Worm (Caenorhabditis elegans) whole organism, L2 larva: ENCODE results near the gene F19B10.2.

Experiments used
- C34F6.9 ChIP-seq: fragments of 150-350 bp; optimal IDR thresholded peaks from 2 replicates; lab custom pipeline; 2014; ENCODE audit warnings: missing biosample characterization, missing genetic modification characterization
- F13H6.1 ChIP-seq: sonication (generic microtip); optimal IDR thresholded peaks from 2 replicates; lab custom pipeline; 2016; ENCODE audit warnings: missing genetic modification characterization, missing compliant biosample characterization
- R02D3.7 ChIP-seq: fragments of 150-350 bp; optimal IDR thresholded peaks from 2 replicates; lab custom pipeline; 2014; ENCODE audit warnings: missing biosample characterization, missing genetic modification characterization
- Y55F3AM.14 ChIP-seq: fragments of 200-800 bp; sonication (Bioruptor generic); optimal IDR thresholded peaks from 2 replicates; lab custom pipeline; 2018; ENCODE audit warnings: mild to moderate bottlenecking, missing genetic modification characterization, missing compliant biosample characterization
- ZK546.5 ChIP-seq: sonication (generic microtip); optimal IDR thresholded peaks from 2 replicates; lab custom pipeline; 2017; ENCODE audit warnings: missing biosample characterization, missing genetic modification characterization
- alr-1 ChIP-seq: fragments of 150-350 bp; optimal IDR thresholded peaks from 2 replicates; lab custom pipeline; 2014; ENCODE audit warnings: missing biosample characterization, missing genetic modification characterization
- aly-2 ChIP-seq: fragments of 150-350 bp; optimal IDR thresholded peaks from 2 replicates; lab custom pipeline; 2014; ENCODE audit warnings: missing biosample characterization, missing genetic modification characterization
- ama-1 ChIP-seq: fragments of 150-350 bp; optimal IDR thresholded peaks from 2 replicates; lab custom pipeline; 2018; ENCODE audit warnings: inconsistent platforms
- ceh-82 ChIP-seq: fragments of 150-350 bp; optimal IDR thresholded peaks from 2 replicates; lab custom pipeline; 2014; ENCODE audit warnings: missing biosample characterization, missing genetic modification characterization
- crh-2 ChIP-seq: sonication (generic microtip); optimal IDR thresholded peaks from 2 replicates; lab custom pipeline; 2017; ENCODE audit warnings: missing biosample characterization, missing genetic modification characterization
- dmd-4 ChIP-seq: sonication (generic microtip); optimal IDR thresholded peaks from 2 replicates; lab custom pipeline; 2017; ENCODE audit warnings: missing biosample characterization, missing genetic modification characterization
- egl-27 ChIP-seq: sonication (generic microtip); optimal IDR thresholded peaks from 3 replicates; lab custom pipeline; 2017; ENCODE audit warnings: missing biosample characterization, missing genetic modification reagents, missing genetic modification characterization
- fos-1 ChIP-seq: fragments of 150-350 bp; optimal IDR thresholded peaks from 2 replicates; lab custom pipeline; 2014; ENCODE audit warnings: missing biosample characterization, missing genetic modification characterization
- gmeb-1 ChIP-seq: fragments of 150-350 bp; optimal IDR thresholded peaks from 2 replicates; lab custom pipeline; 2014; ENCODE audit warnings: missing biosample characterization, missing genetic modification characterization
- lin-11 ChIP-seq: fragments of 150-350 bp; sonication (generic microtip); optimal IDR thresholded peaks from 2 replicates; lab custom pipeline; 2014; ENCODE audit warnings: missing biosample characterization, missing genetic modification characterization, inconsistent platforms, mixed read lengths
- lin-39 ChIP-seq: fragments of 150-350 bp; optimal IDR thresholded peaks from 2 replicates; lab custom pipeline; 2014; ENCODE audit warnings: missing biosample characterization, missing genetic modification reagents, missing genetic modification characterization
- mbf-1 ChIP-seq: sonication (generic microtip); optimal IDR thresholded peaks from 2 replicates; lab custom pipeline; 2017; ENCODE audit warnings: missing biosample characterization, missing genetic modification characterization
- nhr-10 ChIP-seq: sonication (generic microtip); optimal IDR thresholded peaks from 2 replicates; lab custom pipeline; 2017; ENCODE audit warnings: missing biosample characterization, missing genetic modification characterization
- nhr-12 ChIP-seq: fragments of 150-350 bp; optimal IDR thresholded peaks from 2 replicates; lab custom pipeline; 2014; ENCODE audit warnings: missing biosample characterization, missing genetic modification characterization
- nhr-21 ChIP-seq: fragments of 150-350 bp; optimal IDR thresholded peaks from 2 replicates; lab custom pipeline; 2014; ENCODE audit warnings: missing biosample characterization, missing genetic modification characterization
- nhr-23 ChIP-seq: fragments of 150-350 bp; optimal IDR thresholded peaks from 2 replicates; lab custom pipeline; 2014; ENCODE audit warnings: missing biosample characterization, missing genetic modification reagents, missing genetic modification characterization
- nhr-237 ChIP-seq: fragments of 150-350 bp; optimal IDR thresholded peaks from 2 replicates; lab custom pipeline; 2014; ENCODE audit warnings: missing biosample characterization, missing genetic modification characterization
- nhr-25 ChIP-seq: fragments of 150-350 bp; sonication (generic microtip); optimal IDR thresholded peaks from 3 replicates; lab custom pipeline; 2014; ENCODE audit warnings: missing biosample characterization, missing genetic modification characterization
- nhr-6 ChIP-seq: fragments of 150-350 bp; optimal IDR thresholded peaks from 2 replicates; lab custom pipeline; 2014; ENCODE audit warnings: missing biosample characterization, missing genetic modification characterization
- nhr-77 ChIP-seq: fragments of 150-350 bp; optimal IDR thresholded peaks from 2 replicates; lab custom pipeline; 2014; ENCODE audit warnings: missing biosample characterization, missing genetic modification characterization
- peb-1 ChIP-seq: fragments of 150-350 bp; optimal IDR thresholded peaks from 2 replicates; lab custom pipeline; 2014; ENCODE audit warnings: missing biosample characterization, missing genetic modification characterization
- sem-4 ChIP-seq: fragments of 150-350 bp; optimal IDR thresholded peaks from 2 replicates; lab custom pipeline; 2014; ENCODE audit warnings: missing biosample characterization, missing genetic modification reagents, missing genetic modification characterization
- sma-3 ChIP-seq: sonication (generic microtip); optimal IDR thresholded peaks from 2 replicates; lab custom pipeline; 2016; ENCODE audit warnings: missing genetic modification reagents, missing genetic modification characterization, missing compliant biosample characterization
- sma-9 ChIP-seq, 2 experiments: fragments of 150-350 bp in 1 of 2; sonication (generic microtip) in 1 of 2; optimal IDR thresholded peaks; 2 replicates each; lab custom pipeline; 2014 to 2016; ENCODE audit warnings: missing genetic modification characterization in 2 of 2, mild to moderate bottlenecking in 1 of 2, missing biosample characterization in 1 of 2, missing compliant biosample characterization in 1 of 2, missing genetic modification reagents in 1 of 2, moderate library complexity in 1 of 2
- snpc-4 ChIP-seq: fragments of 150-350 bp; optimal IDR thresholded peaks from 2 replicates; lab custom pipeline; 2014; ENCODE audit warnings: missing biosample characterization, missing genetic modification characterization
- unc-39 ChIP-seq: fragments of 150-350 bp; optimal IDR thresholded peaks from 2 replicates; lab custom pipeline; 2014; ENCODE audit warnings: missing biosample characterization, missing genetic modification characterization
- unc-55 ChIP-seq: fragments of 150-350 bp; sonication (generic microtip); optimal IDR thresholded peaks from 3 replicates; lab custom pipeline; 2014; ENCODE audit warnings: missing biosample characterization, missing genetic modification reagents, missing genetic modification characterization
- unc-62 ChIP-seq: fragments of 150-350 bp; optimal IDR thresholded peaks from 2 replicates; lab custom pipeline; 2014; ENCODE audit warnings: missing biosample characterization, missing genetic modification reagents, missing genetic modification characterization
- zag-1 ChIP-seq: fragments of 150-350 bp; optimal IDR thresholded peaks from 2 replicates; lab custom pipeline; 2014; ENCODE audit warnings: missing biosample characterization, missing genetic modification characterization
- ztf-1 ChIP-seq: fragments of 200-800 bp; sonication (Bioruptor generic); conservative IDR thresholded peaks from 2 replicates; pipeline ENCODE4 v1.3.6; 2022; ENCODE audit warnings: missing genetic modification characterization, missing compliant biosample characterization
- ztf-4 ChIP-seq: fragments of 150-350 bp; optimal IDR thresholded peaks from 2 replicates; lab custom pipeline; 2014; ENCODE audit warnings: missing biosample characterization, missing genetic modification characterization

Gene F19B10.2

ce11 chrII:3639238-3639637 lies 36.0 kb upstream of the F19B10.2 start, which contains the start of gene fbxb-31:
Gene fbxb-31 (minus strand): TSS chrII:3639338.
- TF ChIP-seq nhr-6 (no peak), nhr-12 (tag; lab: Kevin White, UChicago) (no peak), zag-1 (no peak), lin-39 (tag; lab: Kevin White, UChicago) (no peak), nhr-10 (tag; lab: Kevin White, UChicago) (no peak), Y55F3AM.14 (no peak), crh-2 (no peak), ztf-1 (GFP tag; lab: Robert Waterston, UW) (no peak), unc-39 (no peak), sem-4 (tag; lab: Kevin White, UChicago) (no peak), sma-9 (GFP tag; optimal IDR thresholded peaks at IDR 0.05; lab: Kevin White, UChicago) (no peak), sma-9 (tag; optimal IDR thresholded peaks at IDR 0.05; lab: Kevin White, UChicago) (no peak), C34F6.9 (tag; lab: Kevin White, UChicago) (no peak)

ce11 chrII:3640197-3640596 lies 35.1 kb upstream of the F19B10.2 start, which contains the start of gene M151.10:
Gene M151.10 (minus strand): TSS chrII:3640297.
- TF ChIP-seq Y55F3AM.14 (no peak), egl-27 (tag; lab: Kevin White, UChicago) (no peak), peb-1 (tag; lab: Kevin White, UChicago) (no peak), aly-2 (tag; lab: Kevin White, UChicago) (no peak), dmd-4 (tag; lab: Kevin White, UChicago) (no peak), snpc-4 (tag; lab: Kevin White, UChicago) (no peak), gmeb-1 (tag; lab: Kevin White, UChicago) (no peak), nhr-25 (tag; lab: Kevin White, UChicago) (no peak), ceh-82 (tag; lab: Kevin White, UChicago) (no peak), nhr-23 (no peak), sem-4 (tag; lab: Kevin White, UChicago) (no peak), R02D3.7 (no peak), nhr-10 (tag; lab: Kevin White, UChicago) (no peak), mbf-1 (tag; lab: Kevin White, UChicago) (no peak), alr-1 (tag; lab: Kevin White, UChicago) (no peak), sma-9 (GFP tag; optimal IDR thresholded peaks at IDR 0.05; lab: Kevin White, UChicago) (no peak), sma-9 (tag; optimal IDR thresholded peaks at IDR 0.05; lab: Kevin White, UChicago) (no peak), ama-1 (no peak)

ce11 chrII:3641197-3641596 lies 34.1 kb upstream of the F19B10.2 start, which contains the start of gene M151.1:
Gene M151.1 (plus strand): TSS chrII:3641497.
- TF ChIP-seq F13H6.1 (tag; lab: Kevin White, UChicago), result no peak
- TF ChIP-seq unc-55, result no peak
- TF ChIP-seq sma-9 (GFP tag; optimal IDR thresholded peaks at IDR 0.05; lab: Kevin White, UChicago), result no peak
- no peak for TF ChIP-seq sma-9 (tag; optimal IDR thresholded peaks at IDR 0.05; lab: Kevin White, UChicago)
- TF ChIP-seq fos-1 (tag; lab: Kevin White, UChicago), result no peak
- no peak for TF ChIP-seq sem-4 (tag; lab: Kevin White, UChicago)
- TF ChIP-seq, all 48 proteins: peak for 0

ce11 chrII:3647111-3647510 lies 28.2 kb upstream of the F19B10.2 start, which contains the start of gene fbxb-33:
Gene fbxb-33 (plus strand): TSS chrII:3647411.
- TF ChIP-seq crh-2 (no peak), fos-1 (tag; lab: Kevin White, UChicago) (no peak), dmd-4 (tag; lab: Kevin White, UChicago) (no peak), lin-39 (tag; lab: Kevin White, UChicago) (no peak), lin-11 (tag; lab: Kevin White, UChicago) (no peak), peb-1 (tag; lab: Kevin White, UChicago) (no peak), gmeb-1 (tag; lab: Kevin White, UChicago) (no peak), egl-27 (tag; lab: Kevin White, UChicago) (no peak), nhr-12 (tag; lab: Kevin White, UChicago) (no peak), sma-9 (GFP tag; optimal IDR thresholded peaks at IDR 0.05; lab: Kevin White, UChicago) (no peak), sma-9 (tag; optimal IDR thresholded peaks at IDR 0.05; lab: Kevin White, UChicago) (no peak), R02D3.7 (no peak), ztf-4 (tag; lab: Kevin White, UChicago) (no peak)
- TF ChIP-seq, all 48 proteins: peak for 0

- TF ChIP-seq nhr-23, result no peak
- no peak for TF ChIP-seq nhr-6
- TF ChIP-seq nhr-10 (tag; lab: Kevin White, UChicago), result no peak
- TF ChIP-seq ceh-82 (tag; lab: Kevin White, UChicago), result no peak
- no peak for TF ChIP-seq nhr-21 (tag; lab: Kevin White, UChicago)
- no peak for TF ChIP-seq nhr-237
- TF ChIP-seq ZK546.5 (tag; lab: Kevin White, UChicago), result no peak
- TF ChIP-seq fos-1 (tag; lab: Kevin White, UChicago), result no peak
- no peak for TF ChIP-seq lin-11 (tag; lab: Kevin White, UChicago)
- no peak for TF ChIP-seq sma-3
- no peak for TF ChIP-seq egl-27 (tag; lab: Kevin White, UChicago)
- TF ChIP-seq nhr-77, result no peak
- no peak for TF ChIP-seq sem-4 (tag; lab: Kevin White, UChicago)
- no peak for TF ChIP-seq dmd-4 (tag; lab: Kevin White, UChicago)
- no peak for TF ChIP-seq unc-62 (GFP tag; lab: Kevin White, UChicago)
- TF ChIP-seq C34F6.9 (tag; lab: Kevin White, UChicago), result no peak
These were observed 19.9 kb upstream of the F19B10.2 start, which contains the start of gene F19B10.5 for ce11 chrII:3655378-3655777. Gene F19B10.5 (plus strand): TSS chrII:3655678.
